Worm (Caenorhabditis elegans) whole organism, L4 larva: ENCODE data around the gene F41E6.12.
A peak's percentile ranks its signal among the peaks of the same experiment; 100 is the strongest.

Source experiments
- F26F4.8 ChIP-seq: fragments of 200-800 bp; sonication (Bioruptor generic); conservative IDR thresholded peaks from 2 replicates; pipeline ENCODE4 v1.3.6; 2022; ENCODE audit warnings: missing genetic modification characterization, missing compliant biosample characterization
- R02D3.7 ChIP-seq: fragments of 150-350 bp; sonication (generic microtip); optimal IDR thresholded peaks from 3 replicates; lab custom pipeline; 2014; ENCODE audit warnings: missing biosample characterization, missing genetic modification characterization
- T20F7.1 ChIP-seq: fragments of 200-800 bp; sonication (Bioruptor generic); optimal IDR thresholded peaks from 2 replicates; lab custom pipeline; 2018; ENCODE audit warnings: mild to moderate bottlenecking, missing genetic modification characterization, missing compliant biosample characterization
- Y48G9A.11 ChIP-seq: fragments of 200-800 bp; sonication (Bioruptor generic); IDR thresholded peaks from 2 replicates; pipeline ENCODE4 v1.3.6; 2022; ENCODE audit warnings: missing genetic modification reagents, missing genetic modification characterization, missing compliant biosample characterization
- aha-1 ChIP-seq: fragments of 150-350 bp; peaks from one replicate; lab custom pipeline; 2014; ENCODE audit warnings: missing biosample characterization, missing genetic modification characterization
- attf-4 ChIP-seq: sonication (generic microtip); optimal IDR thresholded peaks from 3 replicates; lab custom pipeline; 2017; ENCODE audit warnings: missing biosample characterization, missing genetic modification characterization
- ceh-20 ChIP-seq: fragments of 200-800 bp; sonication (Bioruptor generic); IDR thresholded peaks from 2 replicates; pipeline ENCODE4 v1.3.6; 2022; ENCODE audit warnings: missing genetic modification reagents, missing genetic modification characterization, missing compliant biosample characterization
- ceh-32 ChIP-seq: sonication (generic microtip); optimal IDR thresholded peaks from 2 replicates; lab custom pipeline; 2016; ENCODE audit warnings: mild to moderate bottlenecking, missing genetic modification characterization, missing compliant biosample characterization; ENCODE audit not compliant: poor library complexity
- ceh-82 ChIP-seq: sonication (generic microtip); optimal IDR thresholded peaks from 2 replicates; lab custom pipeline; 2017; ENCODE audit warnings: missing biosample characterization, missing genetic modification characterization
- cey-2 ChIP-seq: sonication (generic microtip); optimal IDR thresholded peaks from 3 replicates; lab custom pipeline; 2017; ENCODE audit warnings: missing genetic modification characterization, mild to moderate bottlenecking, missing compliant biosample characterization, antibody characterized with exemption, borderline replicate concordance; ENCODE audit not compliant: insufficient read depth
- daf-16 ChIP-seq, 3 experiments: sonication (generic microtip); optimal IDR thresholded peaks; 2 replicates each; lab custom pipeline; 2016 to 2017; ENCODE audit warnings: missing genetic modification characterization in 3 of 3, missing genetic modification reagents in 3 of 3, mild to moderate bottlenecking in 2 of 3, missing compliant biosample characterization in 2 of 3, missing biosample characterization in 1 of 3, moderate library complexity in 1 of 3
- dmd-6 ChIP-seq: fragments of 200-800 bp; sonication (Bioruptor generic); IDR thresholded peaks from 2 replicates; pipeline ENCODE4 v1.3.6; 2022; ENCODE audit warnings: missing genetic modification reagents, missing genetic modification characterization, missing compliant biosample characterization
- dpl-1 ChIP-seq: fragments of 150-350 bp; optimal IDR thresholded peaks from 2 replicates; lab custom pipeline; 2014; ENCODE audit warnings: missing biosample characterization, missing genetic modification reagents, missing genetic modification characterization
- dve-1 ChIP-seq: sonication (generic microtip); optimal IDR thresholded peaks from 2 replicates; lab custom pipeline; 2017; ENCODE audit warnings: antibody characterized with exemption, mild to moderate bottlenecking, missing genetic modification characterization, missing compliant biosample characterization; ENCODE audit not compliant: insufficient read depth
- gei-8 ChIP-seq: fragments of 200-800 bp; sonication (Bioruptor generic); optimal IDR thresholded peaks from 2 replicates; lab custom pipeline; 2018; ENCODE audit warnings: mild to moderate bottlenecking, missing genetic modification characterization, missing compliant biosample characterization
- hif-1 ChIP-seq, 2 experiments: sonication (generic microtip); optimal IDR thresholded peaks; 2 replicates each; lab custom pipeline; 2016 to 2017; ENCODE audit warnings: missing compliant biosample characterization in 2 of 2, missing genetic modification characterization in 2 of 2, missing genetic modification reagents in 2 of 2, missing genotype in 2 of 2, mild to moderate bottlenecking in 1 of 2
- hlh-11 ChIP-seq: fragments of 200-800 bp; sonication (Bioruptor generic); optimal IDR thresholded peaks from 2 replicates; lab custom pipeline; 2018; ENCODE audit warnings: mild to moderate bottlenecking, missing genetic modification characterization, missing compliant biosample characterization
- hlh-30 ChIP-seq: sonication (generic microtip); optimal IDR thresholded peaks from 2 replicates; lab custom pipeline; 2017; ENCODE audit warnings: antibody characterized with exemption, mild to moderate bottlenecking, missing genetic modification characterization, missing compliant biosample characterization; ENCODE audit not compliant: insufficient read depth
- jun-1 ChIP-seq: fragments of 150-350 bp; optimal IDR thresholded peaks from 2 replicates; lab custom pipeline; 2014; ENCODE audit warnings: missing biosample characterization, missing genetic modification reagents, missing genetic modification characterization
- lin-1 ChIP-seq: fragments of 200-800 bp; sonication (Bioruptor generic); IDR thresholded peaks from 2 replicates; pipeline ENCODE4 v1.3.6; 2022; ENCODE audit warnings: missing genetic modification reagents, missing genetic modification characterization, missing compliant biosample characterization
- lsy-2 ChIP-seq, 2 experiments: fragments of 150-350 bp in 1 of 2; sonication (generic microtip) in 1 of 2; optimal IDR thresholded peaks; 2 replicates each; lab custom pipeline; 2014 to 2017; ENCODE audit warnings: missing biosample characterization in 2 of 2, missing genetic modification characterization in 2 of 2
- mep-1 ChIP-seq: fragments of 150-350 bp; sonication (generic microtip); optimal IDR thresholded peaks from 3 replicates; lab custom pipeline; 2014; ENCODE audit warnings: missing biosample characterization, missing genetic modification characterization
- mes-2 ChIP-seq: sonication (generic microtip); optimal IDR thresholded peaks from 2 replicates; lab custom pipeline; 2016; ENCODE audit warnings: missing genotype, mild to moderate bottlenecking, missing genetic modification characterization, missing compliant biosample characterization; ENCODE audit not compliant: poor library complexity, severe bottlenecking
- mxl-2 ChIP-seq: fragments of 200-800 bp; sonication (Bioruptor generic); conservative IDR thresholded peaks from 2 replicates; pipeline ENCODE4 v1.3.6; 2022; ENCODE audit warnings: missing genetic modification reagents, missing genetic modification characterization, missing compliant biosample characterization
- mxl-3 ChIP-seq: fragments of 200-800 bp; sonication (Bioruptor generic); optimal IDR thresholded peaks from 2 replicates; lab custom pipeline; 2018; ENCODE audit warnings: mild to moderate bottlenecking, missing genetic modification characterization, missing compliant biosample characterization
- nhr-10 ChIP-seq: fragments of 150-350 bp; optimal IDR thresholded peaks from 2 replicates; lab custom pipeline; 2014; ENCODE audit warnings: missing biosample characterization, missing genetic modification characterization
- nhr-102 ChIP-seq: sonication (generic microtip); optimal IDR thresholded peaks from 2 replicates; lab custom pipeline; 2016; ENCODE audit warnings: mild to moderate bottlenecking, missing genetic modification characterization, moderate library complexity, missing compliant biosample characterization
- nhr-11 ChIP-seq: fragments of 150-350 bp; optimal IDR thresholded peaks from 2 replicates; lab custom pipeline; 2014; ENCODE audit warnings: missing biosample characterization, missing genetic modification characterization
- nhr-25 ChIP-seq: sonication (generic microtip); optimal IDR thresholded peaks from 2 replicates; lab custom pipeline; 2017; ENCODE audit warnings: missing genetic modification characterization, mild to moderate bottlenecking, missing compliant biosample characterization, antibody characterized with exemption, moderate library complexity, borderline replicate concordance; ENCODE audit not compliant: insufficient read depth
- nhr-28 ChIP-seq: fragments of 150-350 bp; optimal IDR thresholded peaks from 2 replicates; lab custom pipeline; 2014; ENCODE audit warnings: missing biosample characterization, missing genetic modification characterization
- nhr-41 ChIP-seq: fragments of 200-800 bp; sonication (Bioruptor generic); IDR thresholded peaks from 2 replicates; pipeline ENCODE4 v1.3.6; 2022; ENCODE audit warnings: missing genetic modification reagents, missing genetic modification characterization, missing compliant biosample characterization
- nhr-48 ChIP-seq: sonication (generic microtip); optimal IDR thresholded peaks from 2 replicates; lab custom pipeline; 2016; ENCODE audit warnings: mild to moderate bottlenecking, missing genetic modification characterization, missing compliant biosample characterization
- nhr-6 ChIP-seq: fragments of 150-350 bp; optimal IDR thresholded peaks from 2 replicates; lab custom pipeline; 2014; ENCODE audit warnings: missing biosample characterization, missing genetic modification characterization
- nhr-77 ChIP-seq: fragments of 150-350 bp; optimal IDR thresholded peaks from 2 replicates; lab custom pipeline; 2014; ENCODE audit warnings: missing biosample characterization, missing genetic modification characterization
- pha-4 ChIP-seq, 2 experiments: fragments of 150-350 bp in 1 of 2; fragments of 200-800 bp in 1 of 2; sonication (Bioruptor generic) in 1 of 2; IDR thresholded peaks in 1 of 2; optimal IDR thresholded peaks in 1 of 2; 2 replicates each; pipeline versions ENCODE4 v1.3.6 to Lab custom; 2014 to 2022; ENCODE audit warnings: missing genetic modification characterization in 2 of 2, missing genetic modification reagents in 2 of 2, missing biosample characterization in 1 of 2, missing compliant biosample characterization in 1 of 2
- php-3 ChIP-seq: fragments of 200-800 bp; sonication (Bioruptor generic); IDR thresholded peaks from 2 replicates; pipeline ENCODE4 v1.3.6; 2022; ENCODE audit warnings: missing genetic modification reagents, missing genetic modification characterization, missing compliant biosample characterization
- pqm-1 ChIP-seq: sonication (generic microtip); optimal IDR thresholded peaks from 2 replicates; lab custom pipeline; 2017; ENCODE audit warnings: missing biosample characterization, missing genetic modification characterization
- saeg-2 ChIP-seq: fragments of 200-800 bp; sonication (Bioruptor generic); IDR thresholded peaks from 2 replicates; pipeline ENCODE4 v1.3.6; 2022; ENCODE audit warnings: missing genetic modification reagents, missing genetic modification characterization, missing compliant biosample characterization
- skn-1 ChIP-seq: fragments of 150-350 bp; optimal IDR thresholded peaks from 2 replicates; lab custom pipeline; 2014; ENCODE audit warnings: missing biosample characterization, missing genetic modification characterization
- tra-1 ChIP-seq: fragments of 200-800 bp; sonication (Bioruptor generic); IDR thresholded peaks from 2 replicates; pipeline ENCODE4 v1.3.6; 2022; ENCODE audit warnings: missing genetic modification reagents, missing genetic modification characterization, missing compliant biosample characterization
- unc-62 ChIP-seq, 3 experiments: fragments of 150-350 bp in 1 of 3; sonication (generic microtip); optimal IDR thresholded peaks in 2 of 3; peaks in 1 of 3; 1 replicate in 1 of 3; 2 replicates in 2 of 3; lab custom pipeline; 2014 to 2017; ENCODE audit warnings: missing biosample characterization in 3 of 3, missing genetic modification characterization in 3 of 3, missing genetic modification reagents in 3 of 3, missing genotype in 1 of 3
- zfp-2 ChIP-seq: sonication (generic microtip); optimal IDR thresholded peaks from 2 replicates; lab custom pipeline; 2016; ENCODE audit warnings: mild to moderate bottlenecking, missing genetic modification characterization, missing compliant biosample characterization
- zip-2 ChIP-seq: fragments of 150-350 bp; optimal IDR thresholded peaks from 2 replicates; lab custom pipeline; 2014; ENCODE audit warnings: missing biosample characterization, missing genetic modification characterization

F41E6.12 gene

DNA sequence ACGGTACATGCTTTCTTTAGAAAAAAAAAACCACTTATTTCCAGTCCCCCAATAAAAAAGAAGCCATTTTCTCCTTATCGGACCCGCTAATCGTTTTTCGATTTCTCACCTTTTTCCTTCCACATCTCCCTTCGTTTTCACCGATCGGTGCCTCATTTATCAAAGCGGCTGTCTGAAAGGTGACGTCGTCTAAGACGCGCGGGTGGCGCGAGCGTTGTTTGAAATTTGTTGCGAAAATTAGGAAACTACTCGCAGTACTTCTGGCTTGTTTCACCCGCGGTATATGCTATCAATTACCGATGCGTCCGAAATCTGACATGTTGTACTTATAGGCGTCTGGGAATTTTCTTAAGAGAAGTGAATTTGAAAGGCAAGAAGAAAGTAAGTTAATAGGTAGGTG is 23.2 kb upstream of the F41E6.12 start:
- no peak for TF ChIP-seq mxl-2
- peak in 1 of 2 experiments; percentile 93 for TF ChIP-seq unc-62 (GFP tag; optimal IDR thresholded peaks at IDR 0.05 in 1 of 2; lab: Kevin White, UChicago)
- TF ChIP-seq unc-62 (tag; optimal IDR thresholded peaks at IDR 0.05; lab: Kevin White, UChicago) = no peak
- no peak for TF ChIP-seq ceh-82 (tag; lab: Kevin White, UChicago)
- peak; percentile 6 for TF ChIP-seq nhr-28 (tag; lab: Kevin White, UChicago)
- TF ChIP-seq nhr-41 (GFP tag; lab: Robert Waterston, UW) = no peak
- TF ChIP-seq nhr-102 (tag; lab: Kevin White, UChicago) = no peak
- TF ChIP-seq hlh-11 (tag; lab: Kevin White, UChicago) = peak; percentile 5
- TF ChIP-seq dpl-1 (GFP tag; lab: Kevin White, UChicago) = no peak
- TF ChIP-seq aha-1 = peak; percentile 81
- TF ChIP-seq mxl-3 (GFP tag; lab: Kevin White, UChicago) = peak; percentile 1
- no peak for TF ChIP-seq zip-2 (tag; lab: Kevin White, UChicago)

DNA sequence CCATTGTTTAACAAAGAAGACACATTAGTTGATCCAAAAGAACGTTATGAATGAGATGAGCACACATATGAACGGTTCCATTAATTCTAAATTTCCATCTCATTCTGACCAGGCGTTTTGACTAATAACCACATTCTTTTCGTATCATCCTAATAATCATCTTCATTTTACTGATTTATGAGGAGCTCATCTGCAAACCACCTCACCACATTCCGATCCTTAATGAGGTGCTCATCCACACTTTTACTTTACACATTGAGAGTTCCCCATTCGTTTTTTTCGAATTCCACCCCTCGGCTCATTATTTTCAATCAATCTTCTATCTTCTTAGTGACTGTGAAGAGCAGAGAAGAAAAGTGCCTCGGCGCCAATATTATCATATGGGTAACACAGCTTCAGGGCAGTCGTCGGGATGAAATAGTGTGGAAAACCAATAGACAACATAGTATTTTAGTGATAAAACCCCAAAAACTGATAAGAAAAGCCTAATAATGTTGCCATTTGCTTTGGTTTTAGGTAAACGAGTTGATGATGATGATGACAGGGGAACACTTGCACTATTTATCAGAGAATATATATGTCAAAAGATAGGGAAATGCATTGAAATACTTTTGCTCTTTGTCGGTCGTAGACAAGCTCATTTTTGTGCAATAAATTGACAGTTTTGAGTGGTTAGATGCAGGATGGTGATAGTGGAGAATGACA is 22.2 kb upstream of the F41E6.12 start:
- peak; percentile 99 for TF ChIP-seq tra-1 (GFP tag; lab: Robert Waterston, UW)
- TF ChIP-seq dpl-1 (GFP tag; lab: Kevin White, UChicago) = no peak
- TF ChIP-seq php-3 = peak; percentile 99
- TF ChIP-seq pha-4 (GFP tag; IDR thresholded peaks at IDR 0.05; lab: Robert Waterston, UW) = peak; percentile 85; the same call in 1 of the 2 replicates
- peak; percentile 23 for TF ChIP-seq pha-4 (tag; optimal IDR thresholded peaks at IDR 0.05; lab: Kevin White, UChicago)
- TF ChIP-seq mes-2 (tag; lab: Kevin White, UChicago) = peak; percentile 27
- peak; percentile 22 for TF ChIP-seq nhr-6
- no peak for TF ChIP-seq Y48G9A.11 (GFP tag; lab: Robert Waterston, UW)
- TF ChIP-seq saeg-2 (GFP tag; lab: Robert Waterston, UW) = 0 out of 2 replicates have a peak, but pooled peaks have one; percentile 40
- peak; percentile 64 for TF ChIP-seq jun-1 (tag; lab: Kevin White, UChicago)
- no peak for TF ChIP-seq ceh-32
- TF ChIP-seq daf-16 (GFP tag; optimal IDR thresholded peaks at IDR 0.05; lab: Kevin White, UChicago) = peak in 1 of 2 experiments; percentile 94
- peak; percentile 99 for TF ChIP-seq daf-16 (tag; optimal IDR thresholded peaks at IDR 0.05; lab: Kevin White, UChicago)
- TF ChIP-seq nhr-77 (tag; lab: Kevin White, UChicago) = peak; percentile 88
- no peak for TF ChIP-seq R02D3.7
- TF ChIP-seq pqm-1 (tag; lab: Kevin White, UChicago) = peak; percentile 99
- peak; percentile 94 for TF ChIP-seq nhr-48 (tag; lab: Kevin White, UChicago)
- TF ChIP-seq hlh-11 (tag; lab: Kevin White, UChicago) = peak; percentile 98
- no peak for TF ChIP-seq nhr-11
- TF ChIP-seq ceh-20 (GFP tag; lab: Robert Waterston, UW) = peak; percentile 78
- peak; percentile 92 for TF ChIP-seq gei-8
- TF ChIP-seq nhr-102 (tag; lab: Kevin White, UChicago) = peak; percentile 93
- no peak for TF ChIP-seq skn-1 (tag; lab: Kevin White, UChicago)
- peak; percentile 100 for TF ChIP-seq dmd-6 (GFP tag; lab: Robert Waterston, UW)
- TF ChIP-seq attf-4 (tag; lab: Kevin White, UChicago) = no peak
- TF ChIP-seq nhr-28 (tag; lab: Kevin White, UChicago) = peak; percentile 77
- TF ChIP-seq nhr-41 (GFP tag; lab: Robert Waterston, UW) = peak; percentile 78; the same call in 1 of the 2 replicates
- TF ChIP-seq T20F7.1 (GFP tag; lab: Kevin White, UChicago) = peak; percentile 73
- TF ChIP-seq lsy-2 (tag; optimal IDR thresholded peaks at IDR 0.05; lab: Kevin White, UChicago) = peak in 1 of 2 experiments; percentile 56
- no peak for TF ChIP-seq F26F4.8
- TF ChIP-seq cey-2 (tag; lab: Kevin White, UChicago) = peak; percentile 74
- peak; percentile 88 to 96 for TF ChIP-seq unc-62 (GFP tag; optimal IDR thresholded peaks at IDR 0.05 in 1 of 2; lab: Kevin White, UChicago)
- TF ChIP-seq unc-62 (tag; optimal IDR thresholded peaks at IDR 0.05; lab: Kevin White, UChicago) = no peak
- peak; percentile 55 for TF ChIP-seq nhr-10 (tag; lab: Kevin White, UChicago)
- TF ChIP-seq lin-1 (GFP tag; lab: Robert Waterston, UW) = peak; percentile 93; the same call in 1 of the 2 replicates
- no peak for TF ChIP-seq nhr-25 (tag; lab: Kevin White, UChicago)
- no peak for TF ChIP-seq zfp-2 (tag; lab: Kevin White, UChicago)
- peak in 1 of 2 experiments; percentile 37 for TF ChIP-seq hif-1 (tag; optimal IDR thresholded peaks at IDR 0.05; lab: Kevin White, UChicago)
- TF ChIP-seq mep-1 (tag; lab: Kevin White, UChicago) = peak; percentile 56
- TF ChIP-seq dve-1 (tag; lab: Kevin White, UChicago) = peak; percentile 96
- peak; percentile 42 for TF ChIP-seq mxl-3 (GFP tag; lab: Kevin White, UChicago)
- TF ChIP-seq hlh-30 (tag; lab: Kevin White, UChicago) = peak; percentile 40
